Worm (Caenorhabditis elegans) whole organism, L2 larva: ENCODE measurements around the gene srbc-36.

Experiments used
- lin-11 ChIP-seq: fragments of 150-350 bp; sonication (generic microtip); optimal IDR thresholded peaks from 2 replicates; lab custom pipeline; 2014; ENCODE audit warnings: missing biosample characterization, missing genetic modification characterization, inconsistent platforms, mixed read lengths
- mdl-1 ChIP-seq, 2 experiments: fragments of 150-350 bp in 1 of 2; sonication (generic microtip) in 1 of 2; optimal IDR thresholded peaks; 2 replicates each; lab custom pipeline; 2017; ENCODE audit warnings: missing biosample characterization in 2 of 2, missing genetic modification characterization in 2 of 2
- nhr-12 ChIP-seq: fragments of 150-350 bp; optimal IDR thresholded peaks from 2 replicates; lab custom pipeline; 2014; ENCODE audit warnings: missing biosample characterization, missing genetic modification characterization
- nhr-25 ChIP-seq: fragments of 150-350 bp; sonication (generic microtip); optimal IDR thresholded peaks from 3 replicates; lab custom pipeline; 2014; ENCODE audit warnings: missing biosample characterization, missing genetic modification characterization
- skn-1 ChIP-seq: sonication (generic microtip); optimal IDR thresholded peaks from 2 replicates; lab custom pipeline; 2017; ENCODE audit warnings: missing biosample characterization, missing genetic modification characterization

DNA sequence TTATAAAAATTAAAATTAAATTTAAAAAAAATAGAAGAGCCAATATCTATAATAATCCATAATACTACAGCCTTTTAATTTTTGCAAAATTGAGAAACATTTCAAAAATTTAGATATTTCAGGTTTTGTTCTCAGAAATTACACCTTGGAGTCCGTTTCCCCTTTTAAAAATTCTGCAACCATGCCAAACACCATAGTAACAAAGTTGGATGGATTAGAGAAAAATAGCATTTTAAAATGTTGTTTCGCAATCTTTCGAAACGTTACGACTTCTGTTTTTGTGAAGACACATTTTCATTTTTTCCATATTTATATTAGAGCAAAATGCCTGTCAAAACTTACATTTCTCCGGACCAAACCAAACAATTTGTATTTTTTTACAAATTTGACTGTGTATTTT, 34.6 kb upstream of the srbc-36 start, which contains the start of gene T24A6.7:
- TF ChIP-seq nhr-25 (tag; lab: Kevin White, UChicago) (no peak), lin-11 (tag; lab: Kevin White, UChicago) (no peak), nhr-12 (tag; lab: Kevin White, UChicago) (no peak), skn-1 (tag; lab: Kevin White, UChicago) (no peak), mdl-1 (tag; optimal IDR thresholded peaks at IDR 0.05; lab: Kevin White, UChicago) (no peak)
